Worm (Caenorhabditis elegans) whole organism, young adult: ENCODE data around the gene tag-77.
"Not testable (repeated sequence)": the region's sequence is repeated elsewhere in the genome, so short reads cannot be mapped to it uniquely, and the experiment has no call there.

ENCODE experiments used
- B0019.2 ChIP-seq: fragments of 200-800 bp; sonication (Bioruptor generic); conservative IDR thresholded peaks from 2 replicates; pipeline ENCODE4 v1.3.6; 2022; ENCODE audit warnings: missing genetic modification reagents, missing genetic modification characterization, missing compliant biosample characterization
- B0261.1 ChIP-seq: sonication (generic microtip); optimal IDR thresholded peaks from 2 replicates; lab custom pipeline; 2016; ENCODE audit warnings: mild to moderate bottlenecking, missing genetic modification characterization, moderate library complexity, missing compliant biosample characterization
- C17E4.6 ChIP-seq: fragments of 200-800 bp; sonication (Bioruptor generic); IDR thresholded peaks from 2 replicates; pipeline ENCODE4 v1.3.6; 2022; ENCODE audit warnings: missing genetic modification reagents, missing genetic modification characterization, missing compliant biosample characterization
- D2030.7 ChIP-seq: fragments of 200-800 bp; sonication (Bioruptor generic); IDR thresholded peaks from 2 replicates; pipeline ENCODE4 v1.3.6; 2022; ENCODE audit warnings: missing genetic modification reagents, missing genetic modification characterization, missing compliant biosample characterization
- F10E7.11 ChIP-seq: sonication (generic microtip); optimal IDR thresholded peaks from 2 replicates; lab custom pipeline; 2017; ENCODE audit warnings: mild to moderate bottlenecking, missing genetic modification characterization, moderate library complexity, missing compliant biosample characterization
- F33H1.4 ChIP-seq: fragments of 200-800 bp; sonication (Bioruptor generic); IDR thresholded peaks from 2 replicates; pipeline ENCODE4 v1.3.6; 2022; ENCODE audit warnings: missing genetic modification reagents, missing genetic modification characterization, missing compliant biosample characterization
- F39B2.1 ChIP-seq: fragments of 200-800 bp; sonication (Bioruptor generic); IDR thresholded peaks from 2 replicates; pipeline ENCODE4 v1.3.6; 2022; ENCODE audit warnings: missing genetic modification reagents, missing genetic modification characterization, missing compliant biosample characterization
- T26A5.8 ChIP-seq: sonication (generic microtip); optimal IDR thresholded peaks from 2 replicates; lab custom pipeline; 2016; ENCODE audit warnings: missing genetic modification characterization, missing compliant biosample characterization
- Y53F4B.3 ChIP-seq: fragments of 200-800 bp; sonication (Bioruptor generic); IDR thresholded peaks from 2 replicates; pipeline ENCODE4 v1.3.6; 2022; ENCODE audit warnings: missing genetic modification reagents, missing genetic modification characterization, missing compliant biosample characterization
- Y79H2A.3 ChIP-seq: fragments of 200-800 bp; sonication (Bioruptor generic); conservative IDR thresholded peaks from 2 replicates; pipeline ENCODE4 v1.3.6; 2022; ENCODE audit warnings: missing genetic modification reagents, missing genetic modification characterization, missing compliant biosample characterization
- Y95B8A.8 ChIP-seq: fragments of 200-800 bp; sonication (Bioruptor generic); IDR thresholded peaks from 2 replicates; pipeline ENCODE4 v1.3.6; 2022; ENCODE audit warnings: missing genetic modification reagents, missing genetic modification characterization, missing compliant biosample characterization
- akir-1 ChIP-seq: fragments of 200-800 bp; sonication (Bioruptor generic); optimal IDR thresholded peaks from 2 replicates; lab custom pipeline; 2018; ENCODE audit warnings: mild to moderate bottlenecking, missing genetic modification characterization, moderate library complexity, missing compliant biosample characterization
- aptf-3 ChIP-seq: fragments of 200-800 bp; sonication (Bioruptor generic); IDR thresholded peaks from 2 replicates; pipeline ENCODE4 v1.3.6; 2022; ENCODE audit warnings: missing genetic modification characterization, missing compliant biosample characterization
- attf-3 ChIP-seq: fragments of 200-800 bp; sonication (Bioruptor generic); conservative IDR thresholded peaks from 2 replicates; pipeline ENCODE4 v1.3.6; 2022; ENCODE audit warnings: missing genetic modification reagents, missing genetic modification characterization, missing compliant biosample characterization
- attf-6 ChIP-seq: fragments of 200-800 bp; sonication (Bioruptor generic); IDR thresholded peaks from 2 replicates; pipeline ENCODE4 v1.3.6; 2022; ENCODE audit warnings: missing genetic modification reagents, missing genetic modification characterization, missing compliant biosample characterization
- ceh-27 ChIP-seq: fragments of 200-800 bp; sonication (Bioruptor generic); optimal IDR thresholded peaks from 2 replicates; lab custom pipeline; 2018; ENCODE audit warnings: mild to moderate bottlenecking, missing genetic modification characterization, moderate library complexity, missing compliant biosample characterization
- ceh-40 ChIP-seq: fragments of 200-800 bp; sonication (Bioruptor generic); IDR thresholded peaks from 2 replicates; pipeline ENCODE4 v1.3.6; 2022; ENCODE audit warnings: missing genetic modification characterization, missing compliant biosample characterization
- ceh-58 ChIP-seq: fragments of 200-800 bp; sonication (Bioruptor generic); IDR thresholded peaks from 2 replicates; pipeline ENCODE4 v1.3.6; 2022; ENCODE audit warnings: missing genetic modification characterization, missing compliant biosample characterization
- die-1 ChIP-seq: sonication (generic microtip); optimal IDR thresholded peaks from 2 replicates; lab custom pipeline; 2016; ENCODE audit warnings: missing genotype, mild to moderate bottlenecking, missing genetic modification characterization, missing compliant biosample characterization
- dox-1 ChIP-seq: fragments of 200-800 bp; sonication (Bioruptor generic); IDR thresholded peaks from 2 replicates; pipeline ENCODE4 v1.3.6; 2022; ENCODE audit warnings: missing genetic modification reagents, missing genetic modification characterization, missing compliant biosample characterization
- egl-18 ChIP-seq: fragments of 200-800 bp; sonication (Bioruptor generic); IDR thresholded peaks from 2 replicates; pipeline ENCODE4 v1.3.6; 2022; ENCODE audit warnings: missing genetic modification reagents, missing genetic modification characterization, missing compliant biosample characterization
- egl-44 ChIP-seq: fragments of 200-800 bp; sonication (Bioruptor generic); IDR thresholded peaks from 2 replicates; pipeline ENCODE4 v1.3.6; 2022; ENCODE audit warnings: missing genetic modification reagents, missing genetic modification characterization, missing compliant biosample characterization
- egrh-3 ChIP-seq: fragments of 200-800 bp; sonication (Bioruptor generic); IDR thresholded peaks from 2 replicates; pipeline ENCODE4 v1.3.6; 2022; ENCODE audit warnings: missing genetic modification reagents, missing genetic modification characterization, missing compliant biosample characterization
- ekl-4 ChIP-seq: fragments of 200-800 bp; sonication (Bioruptor generic); IDR thresholded peaks from 2 replicates; pipeline ENCODE4 v1.3.6; 2022; ENCODE audit warnings: missing genetic modification reagents, missing genetic modification characterization, missing compliant biosample characterization
- him-1 ChIP-seq: sonication (generic microtip); optimal IDR thresholded peaks from 2 replicates; lab custom pipeline; 2016; ENCODE audit warnings: missing genotype, missing genetic modification reagents, missing genetic modification characterization, missing compliant biosample characterization
- hlh-26 ChIP-seq: fragments of 200-800 bp; sonication (Bioruptor generic); conservative IDR thresholded peaks from 2 replicates; pipeline ENCODE4 v1.3.6; 2022; ENCODE audit warnings: missing genetic modification reagents, missing genetic modification characterization, missing compliant biosample characterization
- hsf-1 ChIP-seq: fragments of 200-800 bp; sonication (Bioruptor generic); IDR thresholded peaks from 2 replicates; pipeline ENCODE4 v1.3.6; 2022; ENCODE audit warnings: missing genetic modification reagents, missing genetic modification characterization, missing compliant biosample characterization
- lsl-1 ChIP-seq: fragments of 200-800 bp; sonication (Bioruptor generic); optimal IDR thresholded peaks from 2 replicates; lab custom pipeline; 2018; ENCODE audit warnings: mild to moderate bottlenecking, missing genetic modification characterization, moderate library complexity, missing compliant biosample characterization
- lsy-27 ChIP-seq: sonication (generic microtip); optimal IDR thresholded peaks from 2 replicates; lab custom pipeline; 2017; ENCODE audit warnings: missing genetic modification characterization, mild to moderate bottlenecking, missing compliant biosample characterization, antibody characterized with exemption, missing genotype, borderline replicate concordance; ENCODE audit not compliant: insufficient read depth
- madf-3 ChIP-seq: fragments of 200-800 bp; sonication (Bioruptor generic); IDR thresholded peaks from 2 replicates; pipeline ENCODE4 v1.3.6; 2022; ENCODE audit warnings: missing genetic modification reagents, missing genetic modification characterization, missing compliant biosample characterization
- madf-6 ChIP-seq: fragments of 200-800 bp; sonication (Bioruptor generic); IDR thresholded peaks from 2 replicates; pipeline ENCODE4 v1.3.6; 2022; ENCODE audit warnings: missing genetic modification reagents, missing genetic modification characterization, missing compliant biosample characterization
- nfya-1 ChIP-seq: sonication (generic microtip); optimal IDR thresholded peaks from 2 replicates; lab custom pipeline; 2017; ENCODE audit warnings: antibody characterized with exemption, missing compliant biosample characterization, missing genetic modification characterization, borderline replicate concordance; ENCODE audit not compliant: insufficient read depth
- nhr-120 ChIP-seq: fragments of 200-800 bp; sonication (Bioruptor generic); IDR thresholded peaks from 2 replicates; pipeline ENCODE4 v1.3.6; 2022; ENCODE audit warnings: missing genetic modification characterization, missing compliant biosample characterization
- pbrm-1 ChIP-seq: fragments of 200-800 bp; sonication (Bioruptor generic); IDR thresholded peaks from 2 replicates; pipeline ENCODE4 v1.3.6; 2022; ENCODE audit warnings: missing genetic modification reagents, missing genetic modification characterization, missing compliant biosample characterization
- pha-4 ChIP-seq: fragments of 150-350 bp; sonication (generic microtip); optimal IDR thresholded peaks from 2 replicates; lab custom pipeline; 2014; ENCODE audit warnings: missing biosample characterization, missing genetic modification reagents, missing genetic modification characterization
- rcor-1 ChIP-seq: fragments of 200-800 bp; sonication (Bioruptor generic); IDR thresholded peaks from 2 replicates; pipeline ENCODE4 v1.3.6; 2022; ENCODE audit warnings: missing genetic modification reagents, missing genetic modification characterization, missing compliant biosample characterization
- rpc-1 ChIP-seq, 2 experiments: fragments of 150-350 bp in 1 of 2; sonication (generic microtip) in 1 of 2; optimal IDR thresholded peaks; 2 replicates each; lab custom pipeline; 2014 to 2018; ENCODE audit warnings: missing biosample characterization in 1 of 2, missing genetic modification characterization in 1 of 2, missing genetic modification reagents in 1 of 2, missing genotype in 1 of 2
- sdz-38 ChIP-seq: sonication (generic microtip); optimal IDR thresholded peaks from 2 replicates; lab custom pipeline; 2016; ENCODE audit warnings: missing genotype, missing genetic modification characterization, missing compliant biosample characterization
- snpc-1.1 ChIP-seq: sonication (generic microtip); optimal IDR thresholded peaks from 2 replicates; lab custom pipeline; 2017; ENCODE audit warnings: missing genetic modification characterization, mild to moderate bottlenecking, missing compliant biosample characterization, antibody characterized with exemption, moderate library complexity, missing genotype, missing genetic modification reagents; ENCODE audit not compliant: insufficient read depth
- unc-62 ChIP-seq: fragments of 150-350 bp; optimal IDR thresholded peaks from 2 replicates; lab custom pipeline; 2014; ENCODE audit warnings: missing biosample characterization, missing genetic modification reagents, missing genetic modification characterization
- ztf-28 ChIP-seq: fragments of 200-800 bp; sonication (Bioruptor generic); IDR thresholded peaks from 2 replicates; pipeline ENCODE4 v1.3.6; 2022; ENCODE audit warnings: missing genetic modification reagents, missing genetic modification characterization, missing compliant biosample characterization

Gene tag-77

ce11 chrIV:8473756-8474155 is 36.6 kb downstream of the tag-77 start, which contains the start of gene C28C12.11:
TSS of gene C28C12.11 (plus strand) at chrIV:8474056.
- no peak for TF ChIP-seq nfya-1 (tag; lab: Kevin White, UChicago)
- TF ChIP-seq ceh-58 (GFP tag; lab: Robert Waterston, UW), result no peak
- TF ChIP-seq madf-6 (GFP tag; lab: Robert Waterston, UW), result no peak
- TF ChIP-seq sdz-38, result no peak
- no peak for TF ChIP-seq D2030.7 (GFP tag; lab: Robert Waterston, UW)
- TF ChIP-seq nhr-120 (GFP tag; lab: Robert Waterston, UW), result no peak
- TF ChIP-seq T26A5.8 (tag; lab: Kevin White, UChicago), result no peak
- no peak for TF ChIP-seq him-1 (tag; lab: Kevin White, UChicago)

DNA sequence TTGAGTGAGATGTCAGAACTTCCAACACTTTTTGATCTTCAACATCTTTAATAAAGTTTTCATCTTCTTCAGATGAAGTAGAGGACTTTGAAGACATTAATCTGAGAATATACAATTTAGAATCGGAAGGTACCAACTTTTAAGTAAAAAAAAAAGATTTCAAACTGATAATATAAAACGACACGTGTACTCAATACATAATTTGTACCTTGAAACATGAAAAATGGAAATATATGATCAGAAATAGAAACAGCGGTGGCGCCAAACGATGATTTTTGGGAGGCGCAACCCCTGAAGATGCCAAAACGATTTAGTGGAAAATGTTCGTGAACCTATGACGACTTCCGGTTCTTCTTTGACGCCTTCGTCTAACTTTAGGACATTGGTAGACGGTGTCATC is 37.9 kb downstream of the tag-77 start, which contains the start of gene oat-1:
Gene oat-1, minus strand, starts transcription at position 101 of the 400 bp plus-strand sequence.
- TF ChIP-seq madf-3 (GFP tag; lab: Robert Waterston, UW) (no peak), hsf-1 (GFP tag; lab: Robert Waterston, UW) (no peak), F10E7.11 (tag; lab: Kevin White, UChicago) (no peak), hlh-26 (no peak), B0261.1 (no peak), C17E4.6 (no peak), dox-1 (GFP tag; lab: Robert Waterston, UW) (no peak), ztf-28 (GFP tag; lab: Robert Waterston, UW) (no peak), akir-1 (GFP tag; lab: Kevin White, UChicago) (no peak), pha-4 (no peak), sdz-38 (no peak), B0019.2 (GFP tag; lab: Robert Waterston, UW) (no peak), attf-3 (GFP tag; lab: Robert Waterston, UW) (no peak), die-1 (tag; lab: Kevin White, UChicago) (no peak), snpc-1.1 (no peak), lsy-27 (no peak), ceh-27 (GFP tag; lab: Kevin White, UChicago) (no peak), lsl-1 (GFP tag; lab: Kevin White, UChicago) (no peak), unc-62 (GFP tag; lab: Kevin White, UChicago) (no peak)

- peak; percentile 52 for TF ChIP-seq F33H1.4 (GFP tag; lab: Robert Waterston, UW)
- TF ChIP-seq hsf-1 (GFP tag; lab: Robert Waterston, UW), result peak; percentile 95
- TF ChIP-seq dox-1 (GFP tag; lab: Robert Waterston, UW), result 0 out of 2 replicates have a peak, but pooled peaks have one; percentile 42
Observed at ce11 chrIV:8470206-8470605, 40.1 kb downstream of the tag-77 start.

DNA sequence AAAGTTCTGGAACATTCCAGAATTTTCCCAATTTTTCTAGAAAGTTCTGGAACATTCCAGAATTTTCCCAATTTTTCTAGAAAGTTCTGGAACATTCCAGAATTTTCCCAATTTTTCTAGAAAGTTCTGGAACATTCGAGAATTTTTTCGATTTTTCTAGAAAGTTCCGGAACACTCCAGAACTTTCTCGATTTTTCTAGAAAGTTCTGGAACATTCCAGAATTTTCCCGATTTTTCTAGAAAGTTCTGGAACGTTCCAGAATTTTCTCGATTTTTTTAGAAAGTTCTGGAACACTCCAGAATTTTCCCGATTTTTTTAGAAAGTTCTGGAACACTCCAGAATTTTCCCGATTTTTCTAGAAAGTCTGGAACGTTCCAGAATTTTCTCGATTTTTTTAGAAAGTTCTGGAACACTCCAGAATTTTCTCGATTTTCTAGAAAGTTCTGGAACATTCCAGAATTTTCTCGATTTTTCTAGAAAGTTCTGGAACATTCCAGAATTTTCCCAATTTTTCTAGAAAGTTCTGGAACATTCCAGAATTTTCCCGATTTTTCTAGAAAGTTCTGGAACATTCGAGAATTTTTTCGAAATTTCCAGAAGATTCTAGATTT is 41.5 kb downstream of the tag-77 start:
- TF ChIP-seq ceh-40 (GFP tag; lab: Robert Waterston, UW) (peak; percentile 90), F39B2.1 (GFP tag; lab: Robert Waterston, UW) (peak; percentile 66; the same call in 1 of the 2 replicates), rcor-1 (peak; percentile 83), egl-18 (0 out of 2 replicates have a peak, but pooled peaks have one; percentile 44), F33H1.4 (GFP tag; lab: Robert Waterston, UW) (peak; percentile 27), aptf-3 (GFP tag; lab: Robert Waterston, UW) (0 out of 2 replicates have a peak, but pooled peaks have one; percentile 16), Y79H2A.3 (GFP tag; lab: Robert Waterston, UW) (peak; percentile 78), hsf-1 (GFP tag; lab: Robert Waterston, UW) (peak; percentile 99), rpc-1 (optimal IDR thresholded peaks at IDR 0.05; lab: Kevin White, UChicago) (peak; percentile 31), egl-44 (GFP tag; lab: Robert Waterston, UW) (0 out of 2 replicates have a peak, but pooled peaks have one; percentile 16), attf-6 (GFP tag; lab: Robert Waterston, UW) (peak; percentile 49; the same call in 1 of the 2 replicates), egrh-3 (GFP tag; lab: Robert Waterston, UW) (peak; percentile 69), ekl-4 (peak; percentile 55; the same call in 1 of the 2 replicates), pbrm-1 (GFP tag; lab: Robert Waterston, UW) (peak; percentile 73), madf-6 (GFP tag; lab: Robert Waterston, UW) (peak; percentile 43), dox-1 (GFP tag; lab: Robert Waterston, UW) (peak; percentile 94), Y95B8A.8 (GFP tag; lab: Robert Waterston, UW) (0 out of 2 replicates have a peak, but pooled peaks have one; percentile 5), D2030.7 (GFP tag; lab: Robert Waterston, UW) (peak; percentile 59; the same call in 1 of the 2 replicates), Y53F4B.3 (GFP tag; lab: Robert Waterston, UW) (peak; percentile 20; the same call in 1 of the 2 replicates), madf-3 (GFP tag; lab: Robert Waterston, UW) (peak; percentile 84)
- TF ChIP-seq rpc-1 (tag; optimal IDR thresholded peaks at IDR 0.05; lab: Kevin White, UChicago), result not testable (repeated sequence)
